Worm (Caenorhabditis elegans) whole organism, early embryonic: ENCODE results near the gene AH9.4.

ENCODE experiments used
- F13C5.2 ChIP-seq: sonication (generic microtip); optimal IDR thresholded peaks from 2 replicates; lab custom pipeline; 2017; ENCODE audit warnings: mild to moderate bottlenecking, missing genetic modification characterization, inconsistent platforms, missing compliant biosample characterization
- ama-1 ChIP-seq: fragments of 150-350 bp; optimal IDR thresholded peaks from 2 replicates; lab custom pipeline; 2014
- ceh-13 ChIP-seq: fragments of 200-800 bp; sonication (Bioruptor generic); optimal IDR thresholded peaks from 2 replicates; lab custom pipeline; 2018; ENCODE audit warnings: mild to moderate bottlenecking, missing genetic modification characterization, missing compliant biosample characterization
- ets-7 ChIP-seq: sonication (generic microtip); optimal IDR thresholded peaks from 2 replicates; lab custom pipeline; 2016; ENCODE audit warnings: missing genotype, missing genetic modification characterization, missing compliant biosample characterization
- flt-1 ChIP-seq: fragments of 200-800 bp; sonication (Bioruptor generic); IDR thresholded peaks from 2 replicates; pipeline ENCODE4 v1.3.6; 2022; ENCODE audit warnings: missing genetic modification characterization, missing compliant biosample characterization
- hmg-4 ChIP-seq: fragments of 200-800 bp; sonication (Bioruptor generic); optimal IDR thresholded peaks from 2 replicates; lab custom pipeline; 2018; ENCODE audit warnings: mild to moderate bottlenecking, missing genetic modification characterization, missing compliant biosample characterization
- hnd-1 ChIP-seq: sonication (generic microtip); optimal IDR thresholded peaks from 2 replicates; lab custom pipeline; 2016; ENCODE audit warnings: missing genetic modification characterization, missing compliant biosample characterization
- pes-1 ChIP-seq: fragments of 200-800 bp; sonication (Bioruptor generic); IDR thresholded peaks from 2 replicates; pipeline ENCODE4 v1.3.6; 2022; ENCODE audit warnings: missing genetic modification reagents, missing genetic modification characterization, missing compliant biosample characterization
- tbx-11 ChIP-seq: fragments of 200-800 bp; sonication (Bioruptor generic); IDR thresholded peaks from 2 replicates; pipeline ENCODE4 v1.3.6; 2022; ENCODE audit warnings: missing genetic modification characterization, missing compliant biosample characterization
- tbx-37 ChIP-seq: fragments of 200-800 bp; sonication (Bioruptor generic); conservative IDR thresholded peaks from 2 replicates; pipeline ENCODE4 v1.3.6; 2022; ENCODE audit warnings: missing genetic modification reagents, missing genetic modification characterization, missing compliant biosample characterization
- tra-4 ChIP-seq: sonication (generic microtip); optimal IDR thresholded peaks from 2 replicates; lab custom pipeline; 2017; ENCODE audit warnings: missing genetic modification characterization, missing compliant biosample characterization

ce11 chrX:2274237-2274636 is at the start of gene AH9.4:
- TF ChIP-seq tbx-11 (no peak), tbx-37 (GFP tag; lab: Robert Waterston, UW) (no peak), ets-7 (tag; lab: Kevin White, UChicago) (no peak), ama-1 (no peak), tra-4 (no peak), ceh-13 (GFP tag; lab: Kevin White, UChicago) (no peak), hmg-4 (no peak), pes-1 (GFP tag; lab: Robert Waterston, UW) (no peak), F13C5.2 (tag; lab: Kevin White, UChicago) (no peak), flt-1 (GFP tag; lab: Robert Waterston, UW) (no peak), hnd-1 (tag; lab: Kevin White, UChicago) (no peak)
